Worm (Caenorhabditis elegans) whole organism, young adult: ENCODE results near the gene F35B3.3.

ENCODE experiments used
- B0261.1 ChIP-seq: sonication (generic microtip); optimal IDR thresholded peaks from 2 replicates; lab custom pipeline; 2016; ENCODE audit warnings: mild to moderate bottlenecking, missing genetic modification characterization, moderate library complexity, missing compliant biosample characterization
- C06A6.2 ChIP-seq: fragments of 200-800 bp; sonication (Bioruptor generic); conservative IDR thresholded peaks from 2 replicates; pipeline ENCODE4 v1.3.6; 2022; ENCODE audit warnings: missing genetic modification characterization, missing compliant biosample characterization
- C17E4.6 ChIP-seq: fragments of 200-800 bp; sonication (Bioruptor generic); IDR thresholded peaks from 2 replicates; pipeline ENCODE4 v1.3.6; 2022; ENCODE audit warnings: missing genetic modification reagents, missing genetic modification characterization, missing compliant biosample characterization
- F23B12.7 ChIP-seq: sonication (generic microtip); optimal IDR thresholded peaks from 2 replicates; lab custom pipeline; 2017; ENCODE audit warnings: missing genetic modification characterization, mild to moderate bottlenecking, missing compliant biosample characterization, antibody characterized with exemption, moderate library complexity; ENCODE audit not compliant: insufficient read depth
- K11D2.4 ChIP-seq: fragments of 200-800 bp; sonication (Bioruptor generic); IDR thresholded peaks from 2 replicates; pipeline ENCODE4 v1.3.6; 2022; ENCODE audit warnings: missing genetic modification reagents, missing genetic modification characterization, missing compliant biosample characterization
- K12H6.12 ChIP-seq: fragments of 200-800 bp; sonication (Bioruptor generic); optimal IDR thresholded peaks from 2 replicates; lab custom pipeline; 2018; ENCODE audit warnings: mild to moderate bottlenecking, missing genetic modification characterization, missing compliant biosample characterization
- T07F8.4 ChIP-seq: sonication (generic microtip); optimal IDR thresholded peaks from 2 replicates; lab custom pipeline; 2016; ENCODE audit warnings: mild to moderate bottlenecking, missing genetic modification characterization, moderate library complexity, missing compliant biosample characterization
- Y56A3A.18 ChIP-seq: fragments of 200-800 bp; sonication (Bioruptor generic); IDR thresholded peaks from 2 replicates; pipeline ENCODE4 v1.3.6; 2022; ENCODE audit warnings: missing genetic modification reagents, missing genetic modification characterization, missing compliant biosample characterization
- ama-1 ChIP-seq, 3 experiments: fragments of 150-350 bp in 1 of 3; sonication (generic microtip) in 2 of 3; optimal IDR thresholded peaks; 2 replicates each; lab custom pipeline; 2014 to 2018; ENCODE audit warnings: missing biosample characterization in 2 of 3, missing genetic modification characterization in 2 of 3, missing genetic modification reagents in 2 of 3
- atf-7 ChIP-seq: sonication (generic microtip); optimal IDR thresholded peaks from 2 replicates; lab custom pipeline; 2017; ENCODE audit warnings: mild to moderate bottlenecking, missing genetic modification characterization, missing compliant biosample characterization
- cebp-1 ChIP-seq, 2 experiments: fragments of 200-800 bp in 1 of 2; sonication (Bioruptor generic) in 1 of 2; sonication (generic microtip) in 1 of 2; IDR thresholded peaks in 1 of 2; optimal IDR thresholded peaks in 1 of 2; 2 replicates each; pipeline versions ENCODE4 v1.3.6 to Lab custom; 2017 to 2022; ENCODE audit warnings: missing compliant biosample characterization in 2 of 2, missing genetic modification characterization in 2 of 2, mild to moderate bottlenecking in 1 of 2, missing genetic modification reagents in 1 of 2, moderate library complexity in 1 of 2
- ceh-100 ChIP-seq: fragments of 200-800 bp; sonication (Bioruptor generic); IDR thresholded peaks from 2 replicates; pipeline ENCODE4 v1.3.6; 2022; ENCODE audit warnings: missing genetic modification reagents, missing genetic modification characterization, missing compliant biosample characterization
- ceh-27 ChIP-seq: fragments of 200-800 bp; sonication (Bioruptor generic); optimal IDR thresholded peaks from 2 replicates; lab custom pipeline; 2018; ENCODE audit warnings: mild to moderate bottlenecking, missing genetic modification characterization, moderate library complexity, missing compliant biosample characterization
- ceh-58 ChIP-seq: fragments of 200-800 bp; sonication (Bioruptor generic); IDR thresholded peaks from 2 replicates; pipeline ENCODE4 v1.3.6; 2022; ENCODE audit warnings: missing genetic modification characterization, missing compliant biosample characterization
- chd-7 ChIP-seq: sonication (generic microtip); optimal IDR thresholded peaks from 2 replicates; lab custom pipeline; 2016; ENCODE audit warnings: mild to moderate bottlenecking, missing genetic modification characterization, moderate library complexity, missing compliant biosample characterization
- die-1 ChIP-seq: sonication (generic microtip); optimal IDR thresholded peaks from 2 replicates; lab custom pipeline; 2016; ENCODE audit warnings: missing genotype, mild to moderate bottlenecking, missing genetic modification characterization, missing compliant biosample characterization
- dox-1 ChIP-seq: fragments of 200-800 bp; sonication (Bioruptor generic); IDR thresholded peaks from 2 replicates; pipeline ENCODE4 v1.3.6; 2022; ENCODE audit warnings: missing genetic modification reagents, missing genetic modification characterization, missing compliant biosample characterization
- hmg-1.2 ChIP-seq: fragments of 200-800 bp; sonication (Bioruptor generic); IDR thresholded peaks from 2 replicates; pipeline ENCODE4 v1.3.6; 2022; ENCODE audit warnings: missing genetic modification reagents, missing genetic modification characterization, missing compliant biosample characterization
- hrde-1 ChIP-seq: sonication (generic microtip); optimal IDR thresholded peaks from 2 replicates; lab custom pipeline; 2016; ENCODE audit warnings: missing genetic modification characterization, mild to moderate bottlenecking, missing compliant biosample characterization, moderate library complexity, missing genotype, missing genetic modification reagents, borderline replicate concordance
- let-607 ChIP-seq, 2 experiments: fragments of 200-800 bp in 1 of 2; sonication (Bioruptor generic) in 1 of 2; sonication (generic microtip) in 1 of 2; optimal IDR thresholded peaks; 2 replicates each; lab custom pipeline; 2016 to 2018; ENCODE audit warnings: mild to moderate bottlenecking in 2 of 2, missing compliant biosample characterization in 2 of 2, missing genetic modification characterization in 2 of 2, moderate library complexity in 2 of 2, missing genotype in 1 of 2
- lin-26 ChIP-seq: fragments of 200-800 bp; sonication (Bioruptor generic); IDR thresholded peaks from 2 replicates; pipeline ENCODE4 v1.3.6; 2022; ENCODE audit warnings: missing genetic modification reagents, missing genetic modification characterization, missing compliant biosample characterization
- lin-54 ChIP-seq: fragments of 200-800 bp; sonication (Bioruptor generic); optimal IDR thresholded peaks from 2 replicates; lab custom pipeline; 2018; ENCODE audit warnings: mild to moderate bottlenecking, missing genetic modification characterization, missing compliant biosample characterization
- madf-10 ChIP-seq: sonication (generic microtip); optimal IDR thresholded peaks from 2 replicates; lab custom pipeline; 2016; ENCODE audit warnings: mild to moderate bottlenecking, missing genetic modification characterization, missing compliant biosample characterization
- mcd-1 ChIP-seq: fragments of 200-800 bp; sonication (Bioruptor generic); IDR thresholded peaks from 2 replicates; pipeline ENCODE4 v1.3.6; 2022; ENCODE audit warnings: missing genetic modification reagents, missing genetic modification characterization, missing compliant biosample characterization
- mes-4 ChIP-seq: sonication (generic microtip); optimal IDR thresholded peaks from 2 replicates; lab custom pipeline; 2016; ENCODE audit warnings: missing genotype, missing genetic modification characterization, missing compliant biosample characterization
- mxl-1 ChIP-seq: sonication (generic microtip); optimal IDR thresholded peaks from 2 replicates; lab custom pipeline; 2016; ENCODE audit warnings: missing genetic modification characterization, missing compliant biosample characterization
- nhr-80 ChIP-seq: sonication (generic microtip); optimal IDR thresholded peaks from 2 replicates; lab custom pipeline; 2016; ENCODE audit warnings: missing genetic modification characterization, missing compliant biosample characterization
- pha-4 ChIP-seq: fragments of 150-350 bp; sonication (generic microtip); optimal IDR thresholded peaks from 2 replicates; lab custom pipeline; 2014; ENCODE audit warnings: missing biosample characterization, missing genetic modification reagents, missing genetic modification characterization
- sdz-38 ChIP-seq: sonication (generic microtip); optimal IDR thresholded peaks from 2 replicates; lab custom pipeline; 2016; ENCODE audit warnings: missing genotype, missing genetic modification characterization, missing compliant biosample characterization
- snpc-3.4 ChIP-seq: sonication (generic microtip); optimal IDR thresholded peaks from 2 replicates; lab custom pipeline; 2017; ENCODE audit warnings: missing genetic modification characterization, mild to moderate bottlenecking, missing compliant biosample characterization, antibody characterized with exemption, moderate library complexity, missing genotype, missing genetic modification reagents
- snpc-4 ChIP-seq, 5 experiments: fragments of 150-350 bp in 1 of 5; sonication (generic microtip) in 4 of 5; optimal IDR thresholded peaks; 2 replicates each; lab custom pipeline; 2014 to 2018; ENCODE audit warnings: missing genetic modification characterization in 5 of 5, missing biosample characterization in 3 of 5, antibody characterized with exemption in 2 of 5, mild to moderate bottlenecking in 2 of 5, missing compliant biosample characterization in 2 of 5, missing genotype in 2 of 5, moderate library complexity in 2 of 5, missing genetic modification reagents in 1 of 5
- somi-1 ChIP-seq: fragments of 200-800 bp; sonication (Bioruptor generic); optimal IDR thresholded peaks from 2 replicates; lab custom pipeline; 2018; ENCODE audit warnings: mild to moderate bottlenecking, missing genetic modification characterization, missing compliant biosample characterization
- tlf-1 ChIP-seq: fragments of 200-800 bp; sonication (Bioruptor generic); optimal IDR thresholded peaks from 2 replicates; lab custom pipeline; 2018; ENCODE audit warnings: mild to moderate bottlenecking, missing genetic modification characterization, missing compliant biosample characterization
- zfh-2 ChIP-seq: fragments of 200-800 bp; sonication (Bioruptor generic); conservative IDR thresholded peaks from 2 replicates; pipeline ENCODE4 v1.3.6; 2022; ENCODE audit warnings: missing genetic modification reagents, missing genetic modification characterization, missing compliant biosample characterization
- ztf-26 ChIP-seq: sonication (generic microtip); optimal IDR thresholded peaks from 2 replicates; lab custom pipeline; 2017; ENCODE audit warnings: missing genetic modification characterization, missing compliant biosample characterization
- ztf-28 ChIP-seq: fragments of 200-800 bp; sonication (Bioruptor generic); IDR thresholded peaks from 2 replicates; pipeline ENCODE4 v1.3.6; 2022; ENCODE audit warnings: missing genetic modification reagents, missing genetic modification characterization, missing compliant biosample characterization

F35B3.3 gene

ce11 chrX:17063749-17064252 lies 50.5 kb downstream of the F35B3.3 start (continued):
- TF ChIP-seq madf-10 (peak; percentile 42), zfh-2 (GFP tag; lab: Robert Waterston, UW) (peak; percentile 51; the same call in 1 of the 2 replicates), somi-1 (GFP tag; lab: Kevin White, UChicago) (peak; percentile 89), lin-26 (GFP tag; lab: Robert Waterston, UW) (0 out of 2 replicates have a peak, but pooled peaks have one; percentile 43), hmg-1.2 (GFP tag; lab: Robert Waterston, UW) (peak; percentile 68), chd-7 (tag; lab: Kevin White, UChicago) (peak; percentile 74), mes-4 (tag; lab: Kevin White, UChicago) (no peak), K11D2.4 (GFP tag; lab: Robert Waterston, UW) (peak; percentile 73), snpc-4 (GFP tag; optimal IDR thresholded peaks at IDR 0.05; lab: Kevin White, UChicago) (no peak), snpc-4 (tag; optimal IDR thresholded peaks at IDR 0.05; lab: Kevin White, UChicago) (peak in 3 of 4 experiments; percentile 0 to 27 (median 20)), pha-4 (tag; lab: Kevin White, UChicago) (peak; percentile 87), atf-7 (tag; lab: Kevin White, UChicago) (peak; percentile 74), lin-54 (peak; percentile 28), tlf-1 (peak; percentile 67), let-607 (tag; optimal IDR thresholded peaks at IDR 0.05; lab: Kevin White, UChicago) (peak in 1 of 2 experiments; percentile 32), C06A6.2 (GFP tag; lab: Robert Waterston, UW) (peak; percentile 63; the same call in 1 of the 2 replicates), ztf-28 (GFP tag; lab: Robert Waterston, UW) (no peak), ceh-100 (GFP tag; lab: Robert Waterston, UW) (no peak), F23B12.7 (tag; lab: Kevin White, UChicago) (peak; percentile 40), snpc-3.4 (tag; lab: Kevin White, UChicago) (no peak), K12H6.12 (tag; lab: Kevin White, UChicago) (peak; percentile 1)
- TF ChIP-seq, all 124 proteins: peak for 32

- TF ChIP-seq C17E4.6 (GFP tag; lab: Robert Waterston, UW), result no peak
- TF ChIP-seq cebp-1 (GFP tag; IDR thresholded peaks at IDR 0.05; lab: Robert Waterston, UW), result no peak
- peak; percentile 22 for TF ChIP-seq cebp-1 (tag; optimal IDR thresholded peaks at IDR 0.05; lab: Kevin White, UChicago)
- TF ChIP-seq Y56A3A.18 (GFP tag; lab: Robert Waterston, UW), result no peak
- no peak for TF ChIP-seq K12H6.12 (tag; lab: Kevin White, UChicago)
- no peak for TF ChIP-seq ama-1 (optimal IDR thresholded peaks at IDR 0.05; lab: Kevin White, UChicago)
- no peak for TF ChIP-seq ama-1 (GFP tag; optimal IDR thresholded peaks at IDR 0.05; lab: Kevin White, UChicago)
- TF ChIP-seq B0261.1 (tag; lab: Kevin White, UChicago), result no peak
- no peak for TF ChIP-seq pha-4 (tag; lab: Kevin White, UChicago)
- no peak for TF ChIP-seq ztf-26 (tag; lab: Kevin White, UChicago)
- TF ChIP-seq hrde-1 (tag; lab: Kevin White, UChicago), result no peak
- peak; percentile 44 for TF ChIP-seq nhr-80 (tag; lab: Kevin White, UChicago)
Measured at ce11 chrX:17064820-17065219, 51.6 kb downstream of the F35B3.3 start.

DNA sequence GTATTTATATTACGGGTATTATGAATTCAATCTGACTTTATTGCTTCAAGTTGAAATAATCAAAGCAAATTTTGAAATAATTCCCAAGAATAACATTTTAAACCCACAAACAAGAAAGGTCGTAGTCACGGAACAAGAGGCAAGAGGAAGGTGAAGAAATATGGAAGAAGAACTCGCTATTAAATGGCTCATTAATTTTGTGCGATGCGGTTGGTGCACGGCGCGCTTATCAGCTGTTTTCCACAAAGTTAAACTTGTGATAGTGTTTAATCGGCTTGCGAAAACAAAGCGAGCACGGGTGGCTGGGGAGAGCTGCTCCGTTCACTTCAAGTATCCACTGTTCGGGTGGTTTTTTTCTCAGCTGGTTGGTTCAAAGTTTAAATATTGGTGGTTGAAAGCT lies 53.7 kb downstream of the F35B3.3 start:
- no peak for TF ChIP-seq ceh-58 (GFP tag; lab: Robert Waterston, UW)
- no peak for TF ChIP-seq cebp-1 (GFP tag; IDR thresholded peaks at IDR 0.05; lab: Robert Waterston, UW)
- TF ChIP-seq cebp-1 (tag; optimal IDR thresholded peaks at IDR 0.05; lab: Kevin White, UChicago), result peak; percentile 43
- no peak for TF ChIP-seq die-1 (tag; lab: Kevin White, UChicago)
- TF ChIP-seq nhr-80 (tag; lab: Kevin White, UChicago), result peak; percentile 64
- 0 out of 2 replicates have a peak, but pooled peaks have one; percentile 43 for TF ChIP-seq dox-1
- no peak for TF ChIP-seq mxl-1 (tag; lab: Kevin White, UChicago)
- TF ChIP-seq F23B12.7 (tag; lab: Kevin White, UChicago), result no peak
- TF ChIP-seq snpc-4 (GFP tag; optimal IDR thresholded peaks at IDR 0.05; lab: Kevin White, UChicago), result no peak
- no peak for TF ChIP-seq snpc-4 (tag; optimal IDR thresholded peaks at IDR 0.05; lab: Kevin White, UChicago)
- no peak for TF ChIP-seq ceh-27 (GFP tag; lab: Kevin White, UChicago)
- TF ChIP-seq sdz-38 (tag; lab: Kevin White, UChicago), result no peak
- TF ChIP-seq mcd-1 (GFP tag; lab: Robert Waterston, UW), result no peak
- no peak for TF ChIP-seq T07F8.4 (tag; lab: Kevin White, UChicago)
